Fruit fly (Drosophila melanogaster): Measurements from ENCODE around the gene Vps60.

Vps60 gene

dm6 chr3L:17578413-17578812, 43.0 kb downstream of the Vps60 start (continued):
- TF ChIP-seq CG11902 (GFP tag; optimal IDR thresholded peaks at IDR 0.05), result peak; percentile 75
- peak; percentile 88 for TF ChIP-seq Hr4 (GFP tag; optimal IDR thresholded peaks at IDR 0.05)
- TF ChIP-seq Hr38 (GFP tag; optimal IDR thresholded peaks at IDR 0.05), result no peak
- TF ChIP-seq CG10669 (GFP tag; optimal IDR thresholded peaks at IDR 0.05), result peak; percentile 97
- TF ChIP-seq salr (GFP tag; optimal IDR thresholded peaks at IDR 0.05), result peak; percentile 83 to 97
- peak; percentile 97 for TF ChIP-seq fd59A (GFP tag; optimal IDR thresholded peaks at IDR 0.05)
- peak; percentile 93 for TF ChIP-seq CG32006 (GFP tag; optimal IDR thresholded peaks at IDR 0.05)
- TF ChIP-seq net (GFP tag; optimal IDR thresholded peaks at IDR 0.05), result peak; percentile 88
- peak; percentile 94 for TF ChIP-seq acj6 (GFP tag; optimal IDR thresholded peaks at IDR 0.05)
- peak; percentile 82; the same call in 1 of the 2 replicates for TF ChIP-seq CG11294 (GFP tag; IDR thresholded peaks at IDR 0.05)
- peak; percentile 94 for TF ChIP-seq CG8119 (GFP tag; IDR thresholded peaks at IDR 0.05)
- peak; percentile 94 to 95 for TF ChIP-seq ss (GFP tag; optimal IDR thresholded peaks at IDR 0.05)

dm6 chr3L:17577530-17578351, 43.7 kb downstream of the Vps60 start:
- TF ChIP-seq Eip78C (GFP tag) (peak; percentile 63), achi (GFP tag; optimal IDR thresholded peaks at IDR 0.05) (peak; percentile 39), topi (GFP tag; optimal IDR thresholded peaks at IDR 0.05) (peak; percentile 35), fd59A (GFP tag; optimal IDR thresholded peaks at IDR 0.05) (no peak), CG11294 (GFP tag; IDR thresholded peaks at IDR 0.05) (no peak), fd85E (GFP tag; optimal IDR thresholded peaks at IDR 0.05) (no peak), CG10669 (GFP tag; optimal IDR thresholded peaks at IDR 0.05) (no peak), CG32006 (GFP tag; optimal IDR thresholded peaks at IDR 0.05) (no peak), acj6 (GFP tag; optimal IDR thresholded peaks at IDR 0.05) (no peak), CG8632 (GFP tag; optimal IDR thresholded peaks at IDR 0.05) (no peak), CG10631 (GFP tag; optimal IDR thresholded peaks at IDR 0.05) (no peak), vri (GFP tag; optimal IDR thresholded peaks at IDR 0.05) (peak; percentile 95), Gug (GFP tag; IDR thresholded peaks at IDR 0.05) (no peak), CG6792 (GFP tag; optimal IDR thresholded peaks at IDR 0.05) (no peak), Blimp-1 (GFP tag; optimal IDR thresholded peaks at IDR 0.05) (peak; percentile 100), CG11902 (GFP tag; optimal IDR thresholded peaks at IDR 0.05) (no peak), CG1621 (tag; optimal IDR thresholded peaks at IDR 0.05) (peak; percentile 2), Smox (GFP tag; optimal IDR thresholded peaks at IDR 0.05) (peak; percentile 2), Eip93F (GFP tag; optimal IDR thresholded peaks at IDR 0.05) (no peak), CG9139 (GFP tag; optimal IDR thresholded peaks at IDR 0.05) (peak; percentile 0), cyc (GFP tag; optimal IDR thresholded peaks at IDR 0.05) (no peak), Ets96B (tag; optimal IDR thresholded peaks at IDR 0.05) (no peak), Sox15 (GFP tag; optimal IDR thresholded peaks at IDR 0.05) (no peak), CG15336 (GFP tag; IDR thresholded peaks at IDR 0.05) (peak; percentile 39; the same call in 1 of the 2 replicates), CG8319 (GFP tag; optimal IDR thresholded peaks at IDR 0.05) (no peak), CG8119 (GFP tag; IDR thresholded peaks at IDR 0.05) (peak; percentile 11; the same call in 1 of the 3 replicates), Sox102F (GFP tag; optimal IDR thresholded peaks at IDR 0.05) (no peak), CG6854 (GFP tag; optimal IDR thresholded peaks at IDR 0.05) (peak; percentile 80), CG4318 (GFP tag; optimal IDR thresholded peaks at IDR 0.05) (no peak), CG6808 (GFP tag; optimal IDR thresholded peaks at IDR 0.05) (peak; percentile 6), salr (GFP tag; optimal IDR thresholded peaks at IDR 0.05) (peak in 1 of 2 experiments; percentile 9), CG34406 (GFP tag; optimal IDR thresholded peaks at IDR 0.05) (no peak), fkh (GFP tag; optimal IDR thresholded peaks at IDR 0.05) (peak; percentile 6), eg (GFP tag; IDR thresholded peaks at IDR 0.05) (no peak; the same call in 1 of the 3 replicates), Hr4 (GFP tag; optimal IDR thresholded peaks at IDR 0.05) (no peak), pdm3 (GFP tag; optimal IDR thresholded peaks at IDR 0.05) (no peak), lz (GFP tag; optimal IDR thresholded peaks at IDR 0.05) (no peak), CG6276 (GFP tag; optimal IDR thresholded peaks at IDR 0.05) (no peak), Met (GFP tag; optimal IDR thresholded peaks at IDR 0.05) (peak; percentile 38), CG3919 (GFP tag; optimal IDR thresholded peaks at IDR 0.05) (no peak), Sox14 (GFP tag; optimal IDR thresholded peaks at IDR 0.05) (peak; percentile 40), OdsH (GFP tag; optimal IDR thresholded peaks at IDR 0.05) (no peak), dac (GFP tag; optimal IDR thresholded peaks at IDR 0.05) (no peak), CG6163 (GFP tag; IDR thresholded peaks at IDR 0.05) (peak; percentile 4; the same call in 1 of the 3 replicates)
